Worm (Caenorhabditis elegans): ENCODE measurements around the gene Y71H10B.1.

DNA sequence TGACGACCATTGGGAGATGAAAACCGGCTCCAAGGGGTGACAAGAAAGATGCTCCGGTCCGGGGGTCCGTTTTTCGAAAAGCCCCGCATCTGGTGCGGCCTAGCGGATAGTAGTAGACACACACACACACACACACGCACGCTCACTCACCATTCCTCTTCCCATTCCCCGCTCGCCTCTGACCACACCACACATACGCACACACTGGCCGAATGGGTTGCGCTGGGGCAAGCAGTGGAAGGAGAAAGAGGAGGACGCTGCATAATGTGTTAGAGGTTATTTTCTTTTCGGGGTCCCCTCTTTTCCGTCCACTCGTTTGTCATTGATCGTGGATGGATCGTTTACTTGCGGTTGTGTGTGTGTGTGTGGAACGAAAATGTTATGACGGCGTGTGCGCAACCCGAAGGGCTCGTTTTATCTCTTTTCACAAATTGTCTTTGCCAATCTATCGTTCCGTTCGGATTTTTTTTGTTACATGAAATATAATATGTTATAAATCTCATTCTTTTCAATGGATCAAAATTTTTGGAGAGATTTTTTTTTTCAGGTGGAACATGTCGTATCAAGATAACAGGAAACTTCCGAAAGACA lies 45.3 kb upstream of the Y71H10B.1 start, which contains the start of gene vang-1:
- TF ChIP-seq hnd-1 (tag; optimal IDR thresholded peaks at IDR 0.05) (peak; percentile 2), flt-1 (GFP tag; IDR thresholded peaks at IDR 0.05) (peak; percentile 42; the same call in 1 of the 2 replicates), ceh-36 (tag; optimal IDR thresholded peaks at IDR 0.05) (peak; percentile 30), F13C5.2 (tag; optimal IDR thresholded peaks at IDR 0.05) (peak; percentile 82), aly-1 (tag; optimal IDR thresholded peaks at IDR 0.05) (peak; percentile 11), ama-1 (optimal IDR thresholded peaks at IDR 0.05) (no peak), scrt-1 (GFP tag; IDR thresholded peaks at IDR 0.05) (no peak), hmg-4 (GFP tag; optimal IDR thresholded peaks at IDR 0.05) (peak; percentile 98), B0310.2 (tag; optimal IDR thresholded peaks at IDR 0.05) (no peak), tbx-11 (GFP tag; IDR thresholded peaks at IDR 0.05) (0 out of 2 replicates have a peak, but pooled peaks have one; percentile 61), tbx-37 (GFP tag; conservative IDR thresholded peaks at IDR 0.05) (peak; percentile 62), hmbx-1 (tag; optimal IDR thresholded peaks at IDR 0.05) (no peak), ceh-13 (GFP tag; optimal IDR thresholded peaks at IDR 0.05) (no peak), tra-4 (tag; optimal IDR thresholded peaks at IDR 0.05) (no peak)

Data from whole organism, early embryonic.